Worm (Caenorhabditis elegans): ENCODE data around the gene fat-7.

Gene fat-7

DNA sequence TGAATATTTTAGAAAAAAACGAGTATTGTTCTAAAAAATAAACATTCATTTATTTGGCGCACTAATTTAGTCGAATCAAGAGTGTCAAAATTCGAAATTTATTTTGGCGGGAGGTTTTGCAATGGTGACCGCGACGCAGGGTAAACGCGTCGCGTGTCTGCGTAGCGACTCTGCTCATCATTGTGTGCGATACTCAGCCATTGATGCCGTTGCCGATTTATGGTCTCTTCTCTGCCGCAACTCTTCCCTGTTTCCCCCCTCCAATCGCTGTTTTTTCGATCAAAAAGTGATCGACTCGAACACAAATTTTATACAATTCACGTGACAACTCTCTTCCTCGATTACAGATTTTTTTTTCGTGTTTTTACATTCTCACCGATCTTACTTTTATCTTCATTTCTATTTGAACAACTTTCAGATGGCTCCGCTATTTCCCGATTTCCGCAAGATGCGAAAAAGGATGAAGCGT, 43.6 kb upstream of the fat-7 start, which contains the start of gene F09G2.2 (continued):
- peak; percentile 0 for TF ChIP-seq B0035.1 (tag; optimal IDR thresholded peaks at IDR 0.05)
- peak; percentile 96 for TF ChIP-seq dox-1 (GFP tag; IDR thresholded peaks at IDR 0.05)
- no peak for TF ChIP-seq snpc-4 (GFP tag; optimal IDR thresholded peaks at IDR 0.05)
- peak; percentile 34 to 78 (median 70) for TF ChIP-seq snpc-4 (tag; optimal IDR thresholded peaks at IDR 0.05)
- no peak for TF ChIP-seq B0261.1 (tag; optimal IDR thresholded peaks at IDR 0.05)
- TF ChIP-seq chd-7 (tag; optimal IDR thresholded peaks at IDR 0.05): peak; percentile 33
- no peak for TF ChIP-seq F37B4.10 (GFP tag; IDR thresholded peaks at IDR 0.05)
- TF ChIP-seq ztf-22 (GFP tag; optimal IDR thresholded peaks at IDR 0.05): peak; percentile 2
- TF ChIP-seq D2030.7 (GFP tag; IDR thresholded peaks at IDR 0.05): peak; percentile 88
- peak; percentile 82 for TF ChIP-seq madf-8 (GFP tag; conservative IDR thresholded peaks at IDR 0.05)
- TF ChIP-seq madf-6 (GFP tag; IDR thresholded peaks at IDR 0.05): peak; percentile 95
- TF ChIP-seq sdz-38 (tag; optimal IDR thresholded peaks at IDR 0.05): no peak
- no peak for TF ChIP-seq nhr-179 (tag; optimal IDR thresholded peaks at IDR 0.05)
- peak; percentile 92 for TF ChIP-seq Y53G8AR.9 (GFP tag; conservative IDR thresholded peaks at IDR 0.05)

DNA sequence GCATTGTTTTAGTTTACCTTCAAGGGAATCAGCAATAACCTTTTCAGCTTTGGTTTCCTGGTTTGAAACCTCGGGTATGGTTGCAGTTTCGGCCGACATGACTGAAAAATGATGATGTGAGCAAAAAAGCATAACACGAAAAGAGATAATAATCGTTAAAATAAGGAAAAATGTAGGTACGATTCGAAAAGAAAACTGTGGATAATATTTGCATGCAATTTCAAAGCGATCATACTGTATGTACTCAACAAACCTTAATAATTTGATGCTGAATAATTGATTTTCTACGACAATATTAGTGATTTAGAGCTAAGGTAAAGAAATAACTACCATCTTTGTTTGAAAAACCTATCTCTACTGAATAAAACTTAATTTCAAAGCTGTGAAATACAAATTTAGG, 43.1 kb upstream of the fat-7 start, which contains the start of gene attf-2:
Gene attf-2 (minus strand): TSS at position 101 of the 400 bp plus-strand sequence.
- TF ChIP-seq lag-1 (GFP tag; IDR thresholded peaks at IDR 0.05) (no peak), F49E8.2 (tag; optimal IDR thresholded peaks at IDR 0.05; ENCODE audit: insufficient read depth) (no peak), madf-3 (GFP tag; IDR thresholded peaks at IDR 0.05) (0 out of 2 replicates have a peak, but pooled peaks have one; percentile 22), efl-1 (GFP tag; optimal IDR thresholded peaks at IDR 0.05) (no peak), nhr-120 (GFP tag; IDR thresholded peaks at IDR 0.05) (no peak), dox-1 (GFP tag; IDR thresholded peaks at IDR 0.05) (no peak), dpl-1 (GFP tag; optimal IDR thresholded peaks at IDR 0.05) (no peak)

DNA sequence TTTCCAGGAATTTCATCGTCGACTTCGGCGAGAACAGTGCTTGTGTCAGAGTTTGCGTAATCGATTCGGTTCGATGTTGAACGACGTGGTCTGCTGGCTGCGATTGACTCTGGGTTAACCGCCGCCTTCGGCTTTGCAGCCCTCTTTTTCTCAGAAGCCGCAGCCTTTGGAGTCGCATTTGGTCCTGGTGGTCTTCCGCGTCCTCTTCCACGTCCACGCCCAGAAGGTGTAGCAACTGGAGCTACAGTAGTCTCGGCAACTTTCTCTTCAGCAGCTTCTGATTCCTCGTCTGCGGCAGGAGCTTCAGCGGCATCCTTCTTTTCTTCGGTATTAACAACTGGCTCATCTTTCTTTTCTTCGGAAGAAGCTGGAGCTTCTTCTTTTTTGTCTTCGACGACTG, 41.9 kb upstream of the fat-7 start:
- TF ChIP-seq egrh-3 (GFP tag; IDR thresholded peaks at IDR 0.05) (0 out of 2 replicates have a peak, but pooled peaks have one; percentile 22), ekl-4 (GFP tag; IDR thresholded peaks at IDR 0.05) (no peak), pbrm-1 (GFP tag; IDR thresholded peaks at IDR 0.05) (0 out of 2 replicates have a peak, but pooled peaks have one; percentile 11), zfh-2 (GFP tag; conservative IDR thresholded peaks at IDR 0.05) (peak; percentile 66; the same call in 1 of the 2 replicates)

DNA sequence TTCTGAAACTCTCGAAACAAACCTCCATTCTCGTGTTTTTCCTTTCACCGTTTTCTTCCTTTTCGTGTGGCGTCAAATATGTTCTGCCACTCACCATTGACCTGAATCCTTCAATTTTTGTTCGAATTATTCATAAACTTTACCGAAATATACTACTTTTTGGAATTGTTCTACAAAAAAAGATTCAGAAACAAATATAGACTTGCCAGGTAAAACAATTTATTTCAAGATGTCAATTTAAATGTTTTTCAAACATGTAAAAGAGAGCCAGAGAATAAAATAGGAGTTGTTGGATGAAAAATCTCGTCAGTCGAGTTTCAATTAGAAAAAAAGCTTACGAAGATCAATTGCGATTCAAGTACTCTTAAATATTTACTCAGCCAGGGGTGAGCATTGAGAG, 40.6 kb upstream of the fat-7 start, which contains the start of gene F09G2.8:
Gene F09G2.8 (minus strand): TSS at position 101 of the 400 bp plus-strand sequence.
- TF ChIP-seq madf-6 (GFP tag; IDR thresholded peaks at IDR 0.05) (0 out of 2 replicates have a peak, but pooled peaks have one; percentile 11), nhr-120 (GFP tag; IDR thresholded peaks at IDR 0.05) (no peak)

DNA sequence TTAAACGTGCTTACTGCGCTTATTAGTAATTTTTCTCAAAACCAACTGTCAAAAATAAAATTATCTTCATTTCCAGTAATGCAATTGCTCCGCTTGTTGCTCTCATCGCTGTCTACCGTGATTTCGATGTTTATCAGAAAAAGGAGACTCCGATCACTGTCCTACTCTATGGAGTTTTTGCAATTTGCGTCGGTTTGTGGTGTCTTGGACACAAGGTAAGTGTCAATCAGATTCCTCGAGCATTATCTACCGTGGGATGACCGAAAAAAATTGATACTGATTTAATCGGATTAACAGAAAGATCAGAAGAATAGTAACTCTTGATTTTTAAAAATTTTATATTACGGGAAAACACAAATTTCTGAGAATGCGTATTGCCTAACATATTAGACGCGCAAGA, 34.3 kb upstream of the fat-7 start:
- no peak for TF ChIP-seq bed-2 (GFP tag; IDR thresholded peaks at IDR 0.05)
- peak; percentile 55 for TF ChIP-seq nhr-80 (tag; optimal IDR thresholded peaks at IDR 0.05)

DNA sequence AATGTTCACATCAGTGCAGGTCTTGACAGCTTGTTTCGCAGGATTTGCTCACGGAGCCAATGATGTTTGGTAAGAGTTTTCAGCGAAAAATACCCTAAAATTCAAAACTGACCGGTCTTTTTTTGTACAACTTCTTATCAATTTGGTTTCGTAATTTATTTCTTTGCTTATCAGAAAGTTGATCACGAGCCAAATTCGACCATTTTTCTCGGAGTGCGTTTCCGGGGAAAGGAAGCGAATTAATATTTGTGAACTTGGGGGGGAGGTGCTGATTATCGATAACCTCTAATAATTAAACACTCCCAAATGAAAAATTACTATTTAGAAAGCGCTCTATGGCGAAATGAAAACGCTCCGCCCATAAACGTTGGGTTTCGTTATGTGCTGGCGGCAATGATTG, 33.7 kb upstream of the fat-7 start:
- peak; percentile 68 for TF ChIP-seq nhr-80 (tag; optimal IDR thresholded peaks at IDR 0.05)
- no peak for TF ChIP-seq fkh-3 (tag; optimal IDR thresholded peaks at IDR 0.05)
- TF ChIP-seq nhr-179 (tag; optimal IDR thresholded peaks at IDR 0.05): no peak
- no peak for TF ChIP-seq cebp-1 (GFP tag; IDR thresholded peaks at IDR 0.05)
- TF ChIP-seq cebp-1 (tag; optimal IDR thresholded peaks at IDR 0.05): peak; percentile 49
